Fruit fly (Drosophila melanogaster) whole organism, wandering third instar larva: ENCODE results near the gene CG11842.

Source experiments
- Abd-B ChIP-seq: fragments of >200 bp; optimal IDR thresholded peaks from 2 replicates; lab custom pipeline; 2017; ENCODE audit warnings: missing biosample characterization, missing genetic modification characterization
- CG32264 ChIP-seq: fragments of 200-800 bp; sonication (Bioruptor generic); optimal IDR thresholded peaks from 2 replicates; lab custom pipeline; 2016; ENCODE audit warnings: missing biosample characterization, missing genetic modification characterization
- CG9705 ChIP-seq: fragments of 200-800 bp; sonication (Bioruptor generic); optimal IDR thresholded peaks from 2 replicates; lab custom pipeline; 2018; ENCODE audit warnings: missing biosample characterization, mild to moderate bottlenecking, missing genetic modification characterization
- CrebA ChIP-seq: fragments of 200-800 bp; sonication (Bioruptor generic); optimal IDR thresholded peaks from 2 replicates; lab custom pipeline; 2016; ENCODE audit warnings: missing biosample characterization, mild to moderate bottlenecking, missing genetic modification characterization, borderline replicate concordance
- Dfd ChIP-seq: fragments of >200 bp; optimal IDR thresholded peaks from 2 replicates; lab custom pipeline; 2017; ENCODE audit warnings: missing biosample characterization, missing genetic modification characterization
- Dif ChIP-seq: fragments of 200-275, 200-300 bp; sonication (Bioruptor generic); optimal IDR thresholded peaks from 2 replicates; lab custom pipeline; 2018; ENCODE audit warnings: missing biosample characterization, missing genetic modification characterization; ENCODE audit not compliant: partially characterized antibody
- GATAd ChIP-seq: sonication (Bioruptor generic); optimal IDR thresholded peaks from 2 replicates; lab custom pipeline; 2016; ENCODE audit warnings: missing biosample characterization, missing genetic modification characterization
- HLH106 ChIP-seq: fragments of 200-800 bp; optimal IDR thresholded peaks from 3 replicates; lab custom pipeline; 2019; ENCODE audit warnings: missing biosample characterization, mild to moderate bottlenecking, missing genetic modification characterization, moderate library complexity
- Hnf4 ChIP-seq: fragments of 200-800 bp; sonication (Bioruptor generic); optimal IDR thresholded peaks from 2 replicates; lab custom pipeline; 2016; ENCODE audit warnings: missing biosample characterization, mild to moderate bottlenecking, missing genetic modification characterization
- Hr78 ChIP-seq: fragments of >200 bp; optimal IDR thresholded peaks from 2 replicates; lab custom pipeline; 2017; ENCODE audit warnings: missing biosample characterization, missing genetic modification characterization
- Hr83 ChIP-seq: fragments of 200-300 bp; sonication (Bioruptor generic); optimal IDR thresholded peaks from 2 replicates; lab custom pipeline; 2016; ENCODE audit warnings: missing biosample characterization, mild to moderate bottlenecking, missing genetic modification characterization, moderate library complexity; ENCODE audit not compliant: poor library complexity, severe bottlenecking
- Jra ChIP-seq: sonication (Bioruptor generic); optimal IDR thresholded peaks from 2 replicates; lab custom pipeline; 2016; ENCODE audit warnings: missing biosample characterization, missing genetic modification characterization
- Mio ChIP-seq: sonication (Bioruptor generic); optimal IDR thresholded peaks from 2 replicates; lab custom pipeline; 2016; ENCODE audit warnings: missing biosample characterization, missing genetic modification characterization
- Myc ChIP-seq: fragments of >200 bp; optimal IDR thresholded peaks from 2 replicates; lab custom pipeline; 2017
- N ChIP-seq: fragments of >200 bp; optimal IDR thresholded peaks from 2 replicates; lab custom pipeline; 2018; ENCODE audit warnings: missing biosample characterization, missing external identifiers, missing genetic modification characterization
- OdsH ChIP-seq: fragments of 200-800 bp; sonication (Bioruptor generic); optimal IDR thresholded peaks from 2 replicates; lab custom pipeline; 2016; ENCODE audit warnings: missing biosample characterization, mild to moderate bottlenecking, missing genetic modification characterization
- Rel ChIP-seq, 2 experiments: fragments of 200-800 bp; sonication (Bioruptor generic) in 1 of 2; optimal IDR thresholded peaks; 2 replicates in 1 of 2; 3 replicates in 1 of 2; lab custom pipeline; 2016 to 2019; ENCODE audit warnings: mild to moderate bottlenecking in 2 of 2, missing biosample characterization in 2 of 2, missing genetic modification characterization in 2 of 2, moderate library complexity in 1 of 2
- Sp1 ChIP-seq: fragments of 200-800 bp; sonication (Bioruptor generic); optimal IDR thresholded peaks from 3 replicates; lab custom pipeline; 2019; ENCODE audit warnings: missing biosample characterization, mild to moderate bottlenecking, missing genetic modification characterization, moderate library complexity
- Vsx2 ChIP-seq: fragments of 200-300, 225-300 bp; sonication (Bioruptor generic); optimal IDR thresholded peaks from 2 replicates; lab custom pipeline; 2018; ENCODE audit warnings: missing biosample characterization, missing genetic modification characterization; ENCODE audit not compliant: partially characterized antibody
- br ChIP-seq: fragments of 200-800 bp; sonication (Bioruptor generic); optimal IDR thresholded peaks from 2 replicates; lab custom pipeline; 2016; ENCODE audit warnings: missing biosample characterization, missing genetic modification characterization
- brk ChIP-seq: fragments of 200-800 bp; sonication (Bioruptor generic); optimal IDR thresholded peaks from 2 replicates; lab custom pipeline; 2016; ENCODE audit warnings: missing biosample characterization, mild to moderate bottlenecking, missing genetic modification characterization
- dl ChIP-seq, 2 experiments: fragments of 175-275, 200-275 bp in 1 of 2; fragments of 200-275 bp in 1 of 2; sonication (Bioruptor generic); optimal IDR thresholded peaks; lab custom pipeline; 2018; ENCODE audit warnings: mild to moderate bottlenecking in 2 of 2, missing biosample characterization in 2 of 2, missing genetic modification characterization in 2 of 2, moderate library complexity in 2 of 2; ENCODE audit not compliant: partially characterized antibody in 2 of 2, insufficient read depth in 1 of 2
- dmrt93B ChIP-seq: fragments of 200-800 bp; sonication (Bioruptor generic); optimal IDR thresholded peaks from 2 replicates; lab custom pipeline; 2018; ENCODE audit warnings: missing biosample characterization, mild to moderate bottlenecking, missing genetic modification characterization
- dsf ChIP-seq: sonication (Bioruptor generic); optimal IDR thresholded peaks from 2 replicates; lab custom pipeline; 2016; ENCODE audit warnings: missing biosample characterization, missing genetic modification characterization, borderline replicate concordance
- ey ChIP-seq: fragments of 200-800 bp; sonication (Bioruptor generic); optimal IDR thresholded peaks from 2 replicates; lab custom pipeline; 2016; ENCODE audit warnings: missing biosample characterization, missing genetic modification characterization
- foxo ChIP-seq, 2 experiments: fragments of 200-800 bp; sonication (Bioruptor generic); optimal IDR thresholded peaks; 2 replicates in 1 of 2; 3 replicates in 1 of 2; lab custom pipeline; 2016 to 2017; ENCODE audit warnings: missing biosample characterization in 2 of 2, missing genetic modification characterization in 2 of 2
- fru ChIP-seq: fragments of 200-800 bp; sonication (Bioruptor generic); optimal IDR thresholded peaks from 3 replicates; lab custom pipeline; 2016; ENCODE audit warnings: missing biosample characterization, mild to moderate bottlenecking, missing genetic modification characterization
- h ChIP-seq: fragments of 200-800 bp; sonication (Bioruptor generic); optimal IDR thresholded peaks from 3 replicates; lab custom pipeline; 2016; ENCODE audit warnings: missing biosample characterization, mild to moderate bottlenecking, missing genetic modification characterization
- jim ChIP-seq: fragments of 175-275, 200-325 bp; sonication (Bioruptor generic); optimal IDR thresholded peaks from 2 replicates; lab custom pipeline; 2016; ENCODE audit warnings: missing biosample characterization, mild to moderate bottlenecking, missing genetic modification characterization
- lola ChIP-seq: fragments of >200 bp; optimal IDR thresholded peaks from 2 replicates; lab custom pipeline; 2017; ENCODE audit warnings: missing biosample characterization, missing genetic modification characterization
- pan ChIP-seq: fragments of >200 bp; optimal IDR thresholded peaks from 2 replicates; lab custom pipeline; 2017
- psq ChIP-seq: fragments of 200-800 bp; sonication (Bioruptor generic); optimal IDR thresholded peaks from 3 replicates; lab custom pipeline; 2017; ENCODE audit warnings: missing biosample characterization, mild to moderate bottlenecking, missing genetic modification characterization, moderate library complexity
- rgr ChIP-seq: fragments of 200-800 bp; sonication (Bioruptor generic); optimal IDR thresholded peaks from 3 replicates; lab custom pipeline; 2016; ENCODE audit warnings: missing biosample characterization, mild to moderate bottlenecking, missing genetic modification characterization
- sage ChIP-seq: fragments of 200-800 bp; sonication (Bioruptor generic); optimal IDR thresholded peaks from 2 replicates; lab custom pipeline; 2016; ENCODE audit warnings: missing biosample characterization, mild to moderate bottlenecking, missing genetic modification characterization
- sv ChIP-seq: fragments of 200-800 bp; sonication (Bioruptor generic); optimal IDR thresholded peaks from 3 replicates; lab custom pipeline; 2016; ENCODE audit warnings: missing biosample characterization, missing genetic modification characterization
- tai ChIP-seq: sonication (Bioruptor generic); optimal IDR thresholded peaks from 2 replicates; lab custom pipeline; 2016; ENCODE audit warnings: missing biosample characterization, missing genetic modification characterization
- usp ChIP-seq: fragments of >200 bp; optimal IDR thresholded peaks from 2 replicates; lab custom pipeline; 2017; ENCODE audit warnings: missing biosample characterization, missing genetic modification characterization
- woc ChIP-seq: sonication (Bioruptor generic); optimal IDR thresholded peaks from 2 replicates; lab custom pipeline; 2016; ENCODE audit warnings: missing biosample characterization, mild to moderate bottlenecking, missing genetic modification characterization

CG11842 gene

DNA sequence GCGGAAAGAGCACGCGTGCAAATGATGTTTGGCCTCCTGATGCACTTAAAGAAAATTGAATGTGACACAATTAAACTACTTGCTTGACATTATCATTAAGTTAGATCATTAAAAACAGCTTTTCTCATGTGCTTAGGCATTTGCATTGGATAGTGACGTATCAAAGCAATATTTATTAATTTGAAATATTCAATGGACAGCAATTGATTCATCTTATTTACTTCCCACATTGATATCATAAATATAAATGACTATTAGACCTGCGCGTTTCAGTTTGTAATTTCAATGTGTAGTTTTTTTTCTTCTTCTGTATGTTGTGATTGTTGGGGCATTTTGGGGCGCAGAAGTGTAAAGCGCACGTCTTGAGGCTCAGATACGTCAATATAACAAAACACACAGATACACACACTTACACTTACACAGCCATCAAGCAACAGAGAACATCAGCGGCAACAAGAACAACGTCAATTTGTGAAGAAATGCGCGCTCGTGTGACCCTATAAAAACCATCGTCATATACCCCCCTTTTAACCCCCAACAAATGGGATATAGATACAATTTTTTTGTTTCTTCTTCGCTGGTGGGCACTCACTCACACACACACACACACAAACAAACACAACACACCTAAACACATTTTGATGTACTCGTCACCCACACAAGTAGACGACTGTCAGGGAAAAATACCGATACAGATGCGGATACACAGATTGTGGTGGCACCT lies 36.6 kb downstream of the CG11842 start:
- TF ChIP-seq Rel (GFP tag; optimal IDR thresholded peaks at IDR 0.05; lab: Kevin White, UChicago) (no peak), Rel (tag; optimal IDR thresholded peaks at IDR 0.05; lab: Kevin White, UChicago) (no peak), GATAd (no peak), CG32264 (GFP tag; lab: Kevin White, UChicago) (no peak), Hr83 (GFP tag; lab: Kevin White, UChicago) (no peak), foxo (GFP tag; optimal IDR thresholded peaks at IDR 0.05; lab: Kevin White, UChicago) (peak in 1 of 2 experiments; percentile 58), dmrt93B (peak; percentile 45), Dif (GFP tag; lab: Kevin White, UChicago) (no peak), ey (peak; percentile 60), Dfd (GFP tag; lab: Kevin White, UChicago) (peak; percentile 47), HLH106 (tag; lab: Kevin White, UChicago) (peak; percentile 54), Jra (GFP tag; lab: Kevin White, UChicago) (no peak), usp (GFP tag; lab: Kevin White, UChicago) (no peak), Abd-B (no peak), OdsH (GFP tag; lab: Kevin White, UChicago) (peak; percentile 47), Hnf4 (GFP tag; lab: Kevin White, UChicago) (no peak), fru (GFP tag; lab: Kevin White, UChicago) (peak; percentile 62), Mio (no peak), woc (GFP tag; lab: Kevin White, UChicago) (peak; percentile 56), pan (lab: Kevin White, UChicago) (no peak), psq (GFP tag; lab: Kevin White, UChicago) (no peak), sv (GFP tag; lab: Kevin White, UChicago) (peak; percentile 52), lola (no peak), br (GFP tag; lab: Kevin White, UChicago) (peak; percentile 33), Myc (lab: Kevin White, UChicago) (no peak), N (GFP tag; lab: Kevin White, UChicago) (no peak), brk (no peak), h (GFP tag; lab: Kevin White, UChicago) (peak; percentile 64), Sp1 (GFP tag; lab: Kevin White, UChicago) (peak; percentile 37), CG9705 (no peak), dsf (GFP tag; lab: Kevin White, UChicago) (no peak), tai (GFP tag; lab: Kevin White, UChicago) (no peak), sage (peak; percentile 17), Hr78 (GFP tag; lab: Kevin White, UChicago) (no peak), Vsx2 (GFP tag; lab: Kevin White, UChicago) (no peak), rgr (GFP tag; lab: Kevin White, UChicago) (peak; percentile 36), jim (GFP tag; lab: Kevin White, UChicago) (no peak), CrebA (GFP tag; lab: Kevin White, UChicago) (no peak), dl (GFP tag; optimal IDR thresholded peaks at IDR 0.05; lab: Kevin White, UChicago; ENCODE audit: insufficient read depth in 1 of 2, partially characterized antibody in 2 of 2) (no peak)

DNA sequence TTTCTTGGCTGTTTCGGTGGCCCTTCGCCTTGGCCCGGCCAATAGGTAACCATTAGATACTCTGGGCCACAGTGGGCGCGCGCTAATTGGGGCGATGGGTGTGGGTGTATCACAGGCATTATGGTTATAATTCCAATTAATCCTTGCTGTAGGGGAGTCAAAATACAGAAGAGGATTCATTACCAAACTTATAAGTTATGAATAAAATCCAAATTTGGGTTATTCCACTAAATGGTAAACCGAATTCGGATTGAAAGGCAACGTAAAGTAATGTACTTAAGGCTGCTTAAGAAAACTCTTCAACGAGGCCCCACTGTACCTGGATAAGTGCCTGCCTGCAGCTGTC lies 37.2 kb downstream of the CG11842 start:
- TF ChIP-seq CG32264 (GFP tag; lab: Kevin White, UChicago) (no peak), Sp1 (GFP tag; lab: Kevin White, UChicago) (no peak), br (GFP tag; lab: Kevin White, UChicago) (no peak), fru (GFP tag; lab: Kevin White, UChicago) (no peak), Dif (GFP tag; lab: Kevin White, UChicago) (no peak), lola (no peak), CrebA (GFP tag; lab: Kevin White, UChicago) (no peak), ey (no peak), Hr78 (GFP tag; lab: Kevin White, UChicago) (no peak), Rel (GFP tag; optimal IDR thresholded peaks at IDR 0.05; lab: Kevin White, UChicago) (no peak), Rel (tag; optimal IDR thresholded peaks at IDR 0.05; lab: Kevin White, UChicago) (no peak), brk (no peak), foxo (GFP tag; optimal IDR thresholded peaks at IDR 0.05; lab: Kevin White, UChicago) (peak in 1 of 2 experiments; percentile 8), HLH106 (tag; lab: Kevin White, UChicago) (peak; percentile 9), dsf (GFP tag; lab: Kevin White, UChicago) (no peak), OdsH (GFP tag; lab: Kevin White, UChicago) (no peak), Hnf4 (GFP tag; lab: Kevin White, UChicago) (no peak), usp (GFP tag; lab: Kevin White, UChicago) (no peak)
